Fruit fly (Drosophila melanogaster) whole organism, embryonic: ENCODE data around the gene CG7135.

Experiments
- Bdp1 ChIP-seq: fragments of 200-800 bp; sonication (Bioruptor generic); optimal IDR thresholded peaks from 3 replicates; lab custom pipeline; 2016; ENCODE audit warnings: missing biosample characterization, missing genetic modification characterization
- CG4707 ChIP-seq: fragments of 200-800 bp; sonication (Bioruptor generic); optimal IDR thresholded peaks from 2 replicates; lab custom pipeline; 2018; ENCODE audit warnings: missing biosample characterization, mild to moderate bottlenecking, missing genetic modification characterization, moderate library complexity
- CG7928 ChIP-seq: fragments of 200-800 bp; sonication (Bioruptor generic); optimal IDR thresholded peaks from 2 replicates; lab custom pipeline; 2017; ENCODE audit warnings: missing biosample characterization, mild to moderate bottlenecking, missing genetic modification characterization
- Fer1 ChIP-seq: fragments of 200-800 bp; sonication (Bioruptor generic); optimal IDR thresholded peaks from 2 replicates; lab custom pipeline; 2017; ENCODE audit warnings: missing biosample characterization, mild to moderate bottlenecking, missing genetic modification characterization
- Hr51 ChIP-seq, 2 experiments: fragments of 200-800 bp; sonication (Bioruptor generic); optimal IDR thresholded peaks; 2 replicates in 1 of 2; 3 replicates in 1 of 2; lab custom pipeline; 2016 to 2018; ENCODE audit warnings: missing biosample characterization in 2 of 2, missing genetic modification characterization in 2 of 2, mild to moderate bottlenecking in 1 of 2, moderate library complexity in 1 of 2
- NFAT ChIP-seq: fragments of 200-800 bp; sonication (Bioruptor generic); IDR thresholded peaks from 2 replicates; pipeline ENCODE4 v1.3.6; 2022; ENCODE audit warnings: missing biosample characterization, missing genetic modification characterization
- sr ChIP-seq: fragments of 200-800 bp; sonication (Bioruptor generic); IDR thresholded peaks from 3 replicates; pipeline ENCODE4 v1.3.6; 2022; ENCODE audit warnings: missing biosample characterization, missing genetic modification characterization
- tap ChIP-seq: fragments of 200-800 bp; optimal IDR thresholded peaks from 3 replicates; lab custom pipeline; 2019; ENCODE audit warnings: missing biosample characterization, mild to moderate bottlenecking, missing genetic modification characterization, moderate library complexity
- usp ChIP-seq: fragments of >200 bp; optimal IDR thresholded peaks from 2 replicates; lab custom pipeline; 2017; ENCODE audit warnings: missing biosample characterization, missing genetic modification characterization

DNA sequence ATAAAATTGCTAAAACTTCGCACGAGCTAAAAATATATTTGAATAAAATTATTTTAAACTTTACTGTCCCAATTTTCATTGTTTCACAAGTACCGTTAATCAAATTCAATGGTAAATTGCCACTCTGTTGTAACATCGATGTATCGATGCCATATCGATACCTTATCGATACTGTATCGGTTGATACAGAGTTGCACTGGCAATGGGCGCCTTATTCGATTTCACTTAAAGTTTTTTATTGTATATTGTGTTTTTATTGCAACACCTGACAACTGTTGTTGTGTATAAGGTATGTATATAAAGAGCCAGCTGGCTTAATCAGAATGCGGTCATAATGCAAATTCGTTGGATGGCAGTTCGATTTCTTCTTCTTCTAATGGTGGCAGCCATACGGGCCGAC, 34.8 kb downstream of the CG7135 start, which contains the start of gene CG43229:
- TF ChIP-seq Fer1 (no peak), NFAT (GFP tag; lab: Robert Waterston, UW) (no peak), Bdp1 (GFP tag; lab: Kevin White, UChicago) (no peak), sr (GFP tag; lab: Robert Waterston, UW) (no peak), CG7928 (no peak), Hr51 (GFP tag; optimal IDR thresholded peaks at IDR 0.05; lab: Kevin White, UChicago) (no peak), CG4707 (no peak), usp (GFP tag; lab: Kevin White, UChicago) (no peak), tap (tag; lab: Kevin White, UChicago) (no peak)
